Fruit fly (Drosophila melanogaster) whole organism, prepupa: ENCODE results near the gene CG43390.
A peak's percentile ranks its signal among the peaks of the same experiment; 100 is the strongest.

ENCODE experiments used
- Blimp-1 ChIP-seq: fragments of 200-800 bp; sonication (Bioruptor generic); optimal IDR thresholded peaks from 3 replicates; lab custom pipeline; 2017; ENCODE audit warnings: missing biosample characterization, missing genetic modification characterization, mild to moderate bottlenecking, moderate library complexity, missing genetic modification reagents
- CG11294 ChIP-seq: fragments of 200-800 bp; sonication (Bioruptor generic); IDR thresholded peaks from 2 replicates; pipeline ENCODE4 v1.3.6; 2022; ENCODE audit warnings: missing biosample characterization, missing genetic modification characterization
- CG11762 ChIP-seq: fragments of 200-800 bp; sonication (Bioruptor generic); optimal IDR thresholded peaks from 3 replicates; lab custom pipeline; 2016; ENCODE audit warnings: missing biosample characterization, missing genetic modification characterization; ENCODE audit not compliant: insufficient read depth
- CG15336 ChIP-seq: fragments of 200-800 bp; sonication (Bioruptor generic); IDR thresholded peaks from 2 replicates; pipeline ENCODE4 v1.3.6; 2022; ENCODE audit warnings: missing biosample characterization, missing genetic modification characterization
- CG1621 ChIP-seq: fragments of 200-800 bp; sonication (Bioruptor generic); optimal IDR thresholded peaks from 3 replicates; lab custom pipeline; 2018; ENCODE audit warnings: missing biosample characterization, mild to moderate bottlenecking, missing genetic modification characterization
- CG16779 ChIP-seq: fragments of 200-800 bp; sonication (Bioruptor generic); optimal IDR thresholded peaks from 3 replicates; lab custom pipeline; 2017; ENCODE audit warnings: missing biosample characterization, mild to moderate bottlenecking, missing genetic modification characterization
- CG3032 ChIP-seq: fragments of 200-800 bp; optimal IDR thresholded peaks from 2 replicates; lab custom pipeline; 2019; ENCODE audit warnings: missing biosample characterization, mild to moderate bottlenecking, missing genetic modification characterization, moderate library complexity
- CG31627 ChIP-seq: fragments of 200-800 bp; sonication (Bioruptor generic); optimal IDR thresholded peaks from 3 replicates; lab custom pipeline; 2016; ENCODE audit warnings: missing biosample characterization, missing genetic modification characterization
- CG32006 ChIP-seq: fragments of 200-800 bp; sonication (Bioruptor generic); optimal IDR thresholded peaks from 3 replicates; lab custom pipeline; 2017; ENCODE audit warnings: missing biosample characterization, mild to moderate bottlenecking, missing genetic modification characterization
- CG3919 ChIP-seq: fragments of 200-800 bp; sonication (Bioruptor generic); optimal IDR thresholded peaks from 3 replicates; lab custom pipeline; 2016; ENCODE audit warnings: missing biosample characterization, missing genetic modification characterization
- CG4318 ChIP-seq: fragments of 200-800 bp; sonication (Bioruptor generic); optimal IDR thresholded peaks from 3 replicates; lab custom pipeline; 2017; ENCODE audit warnings: missing biosample characterization, mild to moderate bottlenecking, missing genetic modification characterization
- CG6163 ChIP-seq: fragments of 200-800 bp; sonication (Bioruptor generic); IDR thresholded peaks from 3 replicates; pipeline ENCODE4 v1.3.6; 2022; ENCODE audit warnings: missing biosample characterization, missing genetic modification characterization
- CG6276 ChIP-seq: fragments of 200-800 bp; sonication (Bioruptor generic); optimal IDR thresholded peaks from 2 replicates; lab custom pipeline; 2017; ENCODE audit warnings: missing biosample characterization, mild to moderate bottlenecking, missing genetic modification characterization
- CG6792 ChIP-seq: fragments of 200-800 bp; sonication (Bioruptor generic); optimal IDR thresholded peaks from 3 replicates; lab custom pipeline; 2016; ENCODE audit warnings: missing biosample characterization, missing genetic modification characterization
- CG6808 ChIP-seq: fragments of 200-800 bp; sonication (Bioruptor generic); optimal IDR thresholded peaks from 3 replicates; lab custom pipeline; 2017; ENCODE audit warnings: missing biosample characterization, missing genetic modification characterization, mild to moderate bottlenecking, moderate library complexity, missing genetic modification reagents
- CG6854 ChIP-seq: fragments of 200-800 bp; sonication (Bioruptor generic); optimal IDR thresholded peaks from 2 replicates; lab custom pipeline; 2017; ENCODE audit warnings: missing biosample characterization, mild to moderate bottlenecking, missing genetic modification characterization
- CG7368 ChIP-seq: fragments of 200-800 bp; sonication (Bioruptor generic); optimal IDR thresholded peaks from 3 replicates; lab custom pipeline; 2016; ENCODE audit warnings: missing biosample characterization, missing genetic modification characterization
- CG8119 ChIP-seq: fragments of 200-800 bp; sonication (Bioruptor generic); IDR thresholded peaks from 3 replicates; pipeline ENCODE4 v1.3.6; 2022; ENCODE audit warnings: missing biosample characterization, missing genetic modification characterization
- CG8319 ChIP-seq: fragments of 200-800 bp; sonication (Bioruptor generic); optimal IDR thresholded peaks from 3 replicates; lab custom pipeline; 2016; ENCODE audit warnings: missing biosample characterization, missing genetic modification characterization
- CG8632 ChIP-seq: fragments of 200-800 bp; sonication (Bioruptor generic); optimal IDR thresholded peaks from 3 replicates; lab custom pipeline; 2016; ENCODE audit warnings: missing biosample characterization, missing genetic modification characterization
- CG9139 ChIP-seq: fragments of 200-800 bp; sonication (Bioruptor generic); optimal IDR thresholded peaks from 3 replicates; lab custom pipeline; 2017; ENCODE audit warnings: missing biosample characterization, mild to moderate bottlenecking, missing genetic modification characterization
- Eip75B ChIP-seq: fragments of 200-800 bp; sonication (Bioruptor generic); optimal IDR thresholded peaks from 3 replicates; lab custom pipeline; 2016; ENCODE audit warnings: missing biosample characterization, missing genetic modification characterization
- Eip78C ChIP-seq: fragments of 200-800 bp; sonication (Bioruptor generic); peaks from one replicate; lab custom pipeline; 2016; ENCODE audit warnings: missing biosample characterization, missing genetic modification characterization
- Eip93F ChIP-seq: fragments of 200-800 bp; sonication (Bioruptor generic); optimal IDR thresholded peaks from 2 replicates; lab custom pipeline; 2016; ENCODE audit warnings: missing biosample characterization, mild to moderate bottlenecking, missing genetic modification characterization
- Ets96B ChIP-seq: fragments of 200-800 bp; optimal IDR thresholded peaks from 2 replicates; lab custom pipeline; 2019; ENCODE audit warnings: missing biosample characterization, mild to moderate bottlenecking, missing genetic modification characterization, moderate library complexity
- Gug ChIP-seq: fragments of 200-800 bp; sonication (Bioruptor generic); IDR thresholded peaks from 2 replicates; pipeline ENCODE4 v1.3.6; 2022; ENCODE audit warnings: missing biosample characterization, missing genetic modification characterization
- Hr38 ChIP-seq: sonication (Bioruptor generic); optimal IDR thresholded peaks from 2 replicates; lab custom pipeline; 2016; ENCODE audit warnings: missing biosample characterization, missing genetic modification characterization
- Hr4 ChIP-seq: fragments of 200-800 bp; sonication (Bioruptor generic); optimal IDR thresholded peaks from 3 replicates; lab custom pipeline; 2016; ENCODE audit warnings: missing biosample characterization, missing genetic modification characterization
- Lpt ChIP-seq: fragments of 200-800 bp; sonication (Bioruptor generic); optimal IDR thresholded peaks from 3 replicates; lab custom pipeline; 2016; ENCODE audit warnings: missing biosample characterization, missing genetic modification characterization
- Met ChIP-seq: fragments of 200-800 bp; sonication (Bioruptor generic); optimal IDR thresholded peaks from 3 replicates; lab custom pipeline; 2016; ENCODE audit warnings: missing biosample characterization, missing genetic modification characterization
- OdsH ChIP-seq: fragments of 200-800 bp; sonication (Bioruptor generic); optimal IDR thresholded peaks from 3 replicates; lab custom pipeline; 2016; ENCODE audit warnings: missing biosample characterization, missing genetic modification characterization
- Smox ChIP-seq: fragments of 200-800 bp; sonication (Bioruptor generic); optimal IDR thresholded peaks from 3 replicates; lab custom pipeline; 2016; ENCODE audit warnings: missing biosample characterization, missing genetic modification characterization
- Sox102F ChIP-seq: fragments of 200-800 bp; sonication (Bioruptor generic); optimal IDR thresholded peaks from 2 replicates; lab custom pipeline; 2016; ENCODE audit warnings: missing biosample characterization, mild to moderate bottlenecking, missing genetic modification characterization
- Sox15 ChIP-seq: fragments of 200-800 bp; sonication (Bioruptor generic); optimal IDR thresholded peaks from 3 replicates; lab custom pipeline; 2016; ENCODE audit warnings: missing biosample characterization, missing genetic modification characterization
- acj6 ChIP-seq: fragments of 200-800 bp; sonication (Bioruptor generic); optimal IDR thresholded peaks from 3 replicates; lab custom pipeline; 2016; ENCODE audit warnings: missing biosample characterization, missing genetic modification characterization
- dac ChIP-seq: fragments of 200-800 bp; sonication (Bioruptor generic); optimal IDR thresholded peaks from 2 replicates; lab custom pipeline; 2017; ENCODE audit warnings: missing biosample characterization, mild to moderate bottlenecking, missing genetic modification characterization
- dsx ChIP-seq: fragments of 200-800 bp; optimal IDR thresholded peaks from 3 replicates; lab custom pipeline; 2019; ENCODE audit warnings: missing biosample characterization, mild to moderate bottlenecking, missing genetic modification characterization, moderate library complexity; ENCODE audit not compliant: poor library complexity, severe bottlenecking
- eg ChIP-seq: fragments of 200-800 bp; sonication (Bioruptor generic); IDR thresholded peaks from 3 replicates; pipeline ENCODE4 v1.3.6; 2022; ENCODE audit warnings: missing biosample characterization, missing genetic modification characterization
- esn ChIP-seq: fragments of 200-800 bp; sonication (Bioruptor generic); optimal IDR thresholded peaks from 2 replicates; lab custom pipeline; 2016; ENCODE audit warnings: missing biosample characterization, mild to moderate bottlenecking, missing genetic modification characterization, moderate library complexity
- fkh ChIP-seq: fragments of 200-800 bp; sonication (Bioruptor generic); optimal IDR thresholded peaks from 3 replicates; lab custom pipeline; 2017; ENCODE audit warnings: missing biosample characterization, mild to moderate bottlenecking, missing genetic modification characterization, moderate library complexity
- salr ChIP-seq, 2 experiments: fragments of 200-800 bp; sonication (Bioruptor generic); optimal IDR thresholded peaks; 3 replicates each; lab custom pipeline; 2016 to 2018; ENCODE audit warnings: missing biosample characterization in 2 of 2, missing genetic modification characterization in 2 of 2, mild to moderate bottlenecking in 1 of 2
- spab ChIP-seq: fragments of 200-800 bp; sonication (Bioruptor generic); optimal IDR thresholded peaks from 2 replicates; lab custom pipeline; 2017; ENCODE audit warnings: missing biosample characterization, mild to moderate bottlenecking, missing genetic modification characterization, missing genetic modification reagents
- ss ChIP-seq, 2 experiments: fragments of 200-800 bp; sonication (Bioruptor generic); optimal IDR thresholded peaks; 2 replicates in 1 of 2; 3 replicates in 1 of 2; lab custom pipeline; 2017 to 2018; ENCODE audit warnings: mild to moderate bottlenecking in 2 of 2, missing biosample characterization in 2 of 2, missing genetic modification characterization in 2 of 2, moderate library complexity in 1 of 2
- svp ChIP-seq: fragments of 200-800 bp; sonication (Bioruptor generic); peaks from one replicate; lab custom pipeline; 2016; ENCODE audit warnings: missing biosample characterization, missing genetic modification characterization
- vri ChIP-seq: fragments of 200-800 bp; sonication (Bioruptor generic); optimal IDR thresholded peaks from 3 replicates; lab custom pipeline; 2016; ENCODE audit warnings: missing biosample characterization, mild to moderate bottlenecking, missing genetic modification characterization

The CG43390 gene

dm6 chr3L:11551949-11552348, 27.8 kb downstream of the CG43390 start (continued):
- TF ChIP-seq Hr38 (GFP tag; lab: Kevin White, UChicago) (no peak), dac (GFP tag; lab: Kevin White, UChicago) (peak; percentile 34), Ets96B (tag; lab: Kevin White, UChicago) (peak; percentile 71), CG1621 (tag; lab: Kevin White, UChicago) (peak; percentile 31), Lpt (GFP tag; lab: Kevin White, UChicago) (no peak), fkh (no peak), Eip78C (peak; percentile 87), acj6 (GFP tag; lab: Kevin White, UChicago) (peak; percentile 47), svp (GFP tag; lab: Kevin White, UChicago) (peak; percentile 76), Eip75B (GFP tag; lab: Kevin White, UChicago) (peak; percentile 62), CG6808 (peak; percentile 58), ss (GFP tag; optimal IDR thresholded peaks at IDR 0.05; lab: Kevin White, UChicago) (peak; percentile 21 to 64), dsx (GFP tag; lab: Kevin White, UChicago) (peak; percentile 51), Hr4 (GFP tag; lab: Kevin White, UChicago) (peak; percentile 72), CG8319 (no peak), CG11762 (GFP tag; lab: Kevin White, UChicago) (peak; percentile 33), CG6276 (GFP tag; lab: Kevin White, UChicago) (peak; percentile 56), vri (GFP tag; lab: Kevin White, UChicago) (no peak), CG32006 (peak; percentile 78), Sox15 (GFP tag; lab: Kevin White, UChicago) (peak; percentile 16), Smox (GFP tag; lab: Kevin White, UChicago) (peak; percentile 48), CG16779 (no peak), esn (GFP tag; lab: Kevin White, UChicago) (peak; percentile 57), CG31627 (GFP tag; lab: Kevin White, UChicago) (peak; percentile 53), OdsH (GFP tag; lab: Kevin White, UChicago) (peak; percentile 51), CG3032 (peak; percentile 50), salr (GFP tag; optimal IDR thresholded peaks at IDR 0.05; lab: Kevin White, UChicago) (peak; percentile 33 to 34), CG6792 (GFP tag; lab: Kevin White, UChicago) (peak; percentile 44), eg (peak; percentile 81), Sox102F (GFP tag; lab: Kevin White, UChicago) (peak; percentile 43)

dm6 chr3L:11550359-11551056, 29.2 kb downstream of the CG43390 start:
- 0 out of 3 replicates have a peak, but pooled peaks have one; percentile 24 for TF ChIP-seq CG6163 (GFP tag; lab: Robert Waterston, UW)
- no peak for TF ChIP-seq Met (GFP tag; lab: Kevin White, UChicago)
- TF ChIP-seq CG3919 (GFP tag; lab: Kevin White, UChicago) = no peak
- TF ChIP-seq fkh = peak; percentile 66

dm6 chr3L:11549432-11549831, 30.3 kb downstream of the CG43390 start:
- TF ChIP-seq Sox15 (GFP tag; lab: Kevin White, UChicago) = no peak
- peak; percentile 55; the same call in 2 of the 3 replicates for TF ChIP-seq CG8119 (GFP tag; lab: Robert Waterston, UW)
- no peak for TF ChIP-seq spab (GFP tag; lab: Kevin White, UChicago)
- TF ChIP-seq CG6854 (GFP tag; lab: Kevin White, UChicago) = no peak
- no peak for TF ChIP-seq OdsH (GFP tag; lab: Kevin White, UChicago)
- no peak for TF ChIP-seq Blimp-1 (GFP tag; lab: Kevin White, UChicago)
- TF ChIP-seq CG6792 (GFP tag; lab: Kevin White, UChicago) = no peak
- peak; percentile 11 for TF ChIP-seq Eip78C
- no peak for TF ChIP-seq dac (GFP tag; lab: Kevin White, UChicago)
- peak; percentile 13; the same call in 1 of the 2 replicates for TF ChIP-seq Gug (GFP tag; lab: Robert Waterston, UW)
- no peak for TF ChIP-seq CG1621 (tag; lab: Kevin White, UChicago)
- TF ChIP-seq Eip93F (GFP tag; lab: Kevin White, UChicago) = no peak
- no peak for TF ChIP-seq Hr38 (GFP tag; lab: Kevin White, UChicago)
- TF ChIP-seq CG7368 = no peak
- TF ChIP-seq salr (GFP tag; optimal IDR thresholded peaks at IDR 0.05; lab: Kevin White, UChicago) = no peak
- no peak for TF ChIP-seq Smox (GFP tag; lab: Kevin White, UChicago)
- no peak for TF ChIP-seq Hr4 (GFP tag; lab: Kevin White, UChicago)
- no peak for TF ChIP-seq svp (GFP tag; lab: Kevin White, UChicago)
- TF ChIP-seq CG11294 (GFP tag; lab: Robert Waterston, UW) = no peak
- no peak for TF ChIP-seq CG6808
- TF ChIP-seq CG15336 (GFP tag; lab: Robert Waterston, UW) = 0 out of 2 replicates have a peak, but pooled peaks have one; percentile 27
- no peak for TF ChIP-seq Eip75B (GFP tag; lab: Kevin White, UChicago)
- TF ChIP-seq CG4318 = no peak
- no peak for TF ChIP-seq esn (GFP tag; lab: Kevin White, UChicago)
- TF ChIP-seq CG9139 = no peak
- no peak for TF ChIP-seq ss (GFP tag; optimal IDR thresholded peaks at IDR 0.05; lab: Kevin White, UChicago)
- TF ChIP-seq CG8632 (GFP tag; lab: Kevin White, UChicago) = no peak
- no peak for TF ChIP-seq acj6 (GFP tag; lab: Kevin White, UChicago)
